Fruit fly (Drosophila melanogaster): ENCODE measurements around the gene CG14448.

The CG14448 gene

DNA sequence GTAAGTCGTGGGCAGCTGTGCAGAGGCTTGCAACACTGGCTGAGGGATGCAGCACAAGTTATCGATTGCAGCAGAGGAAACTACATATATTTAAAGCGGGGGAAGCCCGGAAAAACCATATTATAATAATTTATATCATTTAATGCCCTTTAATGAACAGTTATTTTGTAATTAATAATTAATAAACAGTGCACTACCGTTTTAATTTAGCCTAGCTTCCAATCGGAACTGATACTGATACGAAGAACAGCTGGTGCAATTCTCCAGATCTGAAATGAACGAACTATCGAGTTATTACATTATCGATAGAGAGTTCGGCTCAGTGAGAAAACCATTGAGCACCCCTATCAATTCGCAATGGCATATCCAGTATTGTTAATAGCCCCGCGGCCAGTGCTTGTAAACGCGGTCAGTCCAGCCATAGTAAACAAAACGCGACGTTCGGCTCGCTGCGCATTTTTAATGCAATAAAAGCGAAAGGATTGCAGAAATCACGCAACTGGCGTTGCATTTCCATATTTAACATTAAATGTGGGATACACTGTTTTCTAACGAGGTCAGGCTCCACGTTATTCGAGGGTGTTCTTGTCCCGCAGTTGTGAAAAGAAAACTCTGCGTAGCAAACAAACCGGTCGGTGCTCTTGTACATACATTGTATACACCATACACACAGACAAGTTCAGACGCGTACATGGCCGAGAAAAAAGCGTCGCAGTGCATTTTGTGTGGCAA, 46.7 kb upstream of the CG14448 start, which contains the start of gene CG7369 (continued):
- TF ChIP-seq tll (GFP tag; optimal IDR thresholded peaks at IDR 0.05) (peak; percentile 49 to 84), BtbVII (GFP tag; optimal IDR thresholded peaks at IDR 0.05) (peak; percentile 81)

dm6 chr3L:22742121-22742531, 46.1 kb upstream of the CG14448 start:
- TF ChIP-seq crol (GFP tag; IDR thresholded peaks at IDR 0.05) (peak; percentile 44; the same call in 1 of the 2 replicates), CG14860 (GFP tag; IDR thresholded peaks at IDR 0.05; ENCODE audit: partially characterized antibody) (0 out of 3 replicates have a peak, but pooled peaks have one; percentile 17), bbx (GFP tag; IDR thresholded peaks at IDR 0.05; ENCODE audit: partially characterized antibody) (0 out of 2 replicates have a peak, but pooled peaks have one; percentile 6), CG10959 (GFP tag; IDR thresholded peaks at IDR 0.05) (no peak), Opbp (GFP tag; IDR thresholded peaks at IDR 0.05; ENCODE audit: partially characterized antibody) (0 out of 3 replicates have a peak, but pooled peaks have one; percentile 29), CG15269 (tag; optimal IDR thresholded peaks at IDR 0.05) (no peak), NFAT (GFP tag; IDR thresholded peaks at IDR 0.05) (0 out of 2 replicates have a peak, but pooled peaks have one; percentile 8), Med (GFP tag) (peak; percentile 7), ken (GFP tag; IDR thresholded peaks at IDR 0.05) (0 out of 3 replicates have a peak, but pooled peaks have one; percentile 31), ham (GFP tag; IDR thresholded peaks at IDR 0.05) (no peak), cg (GFP tag; optimal IDR thresholded peaks at IDR 0.05) (peak; percentile 85), insv (GFP tag; optimal IDR thresholded peaks at IDR 0.05) (peak in 1 of 2 experiments; percentile 57)

dm6 chr3L:22742945-22743582, 45.2 kb upstream of the CG14448 start:
- TF ChIP-seq cato (GFP tag; optimal IDR thresholded peaks at IDR 0.05; ENCODE audit: borderline replicate concordance) (no peak), Trl (optimal IDR thresholded peaks at IDR 0.05) (no peak), Trl (GFP tag; optimal IDR thresholded peaks at IDR 0.05) (no peak), CG5245 (GFP tag; optimal IDR thresholded peaks at IDR 0.05) (peak; percentile 6), CG31224 (GFP tag; IDR thresholded peaks at IDR 0.05) (no peak), CG12744 (GFP tag; optimal IDR thresholded peaks at IDR 0.05) (no peak), Dll (GFP tag; IDR thresholded peaks at IDR 0.05; ENCODE audit: partially characterized antibody) (0 out of 4 replicates have a peak, but pooled peaks have one; percentile 10), CG16815 (GFP tag; optimal IDR thresholded peaks at IDR 0.05) (no peak), CG1603 (tag; optimal IDR thresholded peaks at IDR 0.05) (peak; percentile 5), nmo (GFP tag; optimal IDR thresholded peaks at IDR 0.05) (peak; percentile 12), sens (GFP tag) (peak; percentile 84), toy (GFP tag; IDR thresholded peaks at IDR 0.05) (no peak), CG4707 (GFP tag; optimal IDR thresholded peaks at IDR 0.05) (peak; percentile 45), CoRest (tag; optimal IDR thresholded peaks at IDR 0.05) (peak; percentile 18), slbo (GFP tag; IDR thresholded peaks at IDR 0.05) (no peak), CG32772 (GFP tag; IDR thresholded peaks at IDR 0.05) (no peak), zfh1 (GFP tag; IDR thresholded peaks at IDR 0.05) (no peak), vvl (GFP tag; IDR thresholded peaks at IDR 0.05) (peak; percentile 44), ind (GFP tag; optimal IDR thresholded peaks at IDR 0.05) (no peak), Oli (tag; optimal IDR thresholded peaks at IDR 0.05) (peak; percentile 36), Med (GFP tag) (peak; percentile 16), CG11723 (GFP tag; optimal IDR thresholded peaks at IDR 0.05) (peak; percentile 0), CG11093 (GFP tag; IDR thresholded peaks at IDR 0.05) (no peak), sqz (GFP tag; optimal IDR thresholded peaks at IDR 0.05) (no peak), CG18262 (tag; optimal IDR thresholded peaks at IDR 0.05) (peak; percentile 54), CG31441 (GFP tag; IDR thresholded peaks at IDR 0.05) (0 out of 2 replicates have a peak, but pooled peaks have one; percentile 32), CG10979 (tag; optimal IDR thresholded peaks at IDR 0.05) (peak; percentile 12), lola (GFP tag; optimal IDR thresholded peaks at IDR 0.05) (peak in 1 of 3 experiments; percentile 37), Awh (GFP tag; IDR thresholded peaks at IDR 0.05) (no peak), CG30403 (GFP tag; optimal IDR thresholded peaks at IDR 0.05) (peak; percentile 40), row (GFP tag; IDR thresholded peaks at IDR 0.05) (peak; percentile 58), CG4820 (GFP tag; optimal IDR thresholded peaks at IDR 0.05) (peak; percentile 14)

Measured in whole organism, embryonic.